Fruit fly (Drosophila melanogaster) S2 (cell line): ENCODE data around the gene Rtc1.

Source experiments
- CG8478 ChIP-seq: fragments of >200 bp; optimal IDR thresholded peaks from 2 replicates; lab custom pipeline; 2018
- CTCF ChIP-seq, 2 experiments: fragments of >200 bp; optimal IDR thresholded peaks; 2 replicates each; lab custom pipeline; 2018

DNA sequence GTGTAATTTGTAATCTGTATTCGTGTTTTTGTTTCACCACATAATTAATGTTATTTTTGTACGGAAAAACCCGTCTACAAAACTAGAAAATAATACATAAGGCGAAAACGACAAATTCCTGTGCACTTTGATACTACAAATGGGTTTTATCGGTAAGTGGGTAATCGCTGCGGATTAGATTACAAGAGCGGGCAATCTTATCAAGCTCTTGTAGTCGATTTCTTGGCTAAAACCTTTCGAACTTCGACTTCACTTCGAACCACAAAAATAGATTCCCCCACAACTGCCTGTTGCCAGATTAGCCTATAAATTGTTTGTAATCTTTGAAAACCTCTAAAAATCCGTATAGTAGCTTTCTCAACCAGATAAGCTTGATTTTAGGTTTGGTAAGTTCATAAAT, 16.0 kb upstream of the Rtc1 start:
- TF ChIP-seq CTCF (optimal IDR thresholded peaks at IDR 0.05; lab: Kevin White, UChicago), result no peak
- TF ChIP-seq CG8478 (lab: Kevin White, UChicago), result no peak
